Fruit fly (Drosophila melanogaster) whole organism: ENCODE measurements around the gene Eig71Ei.

Source experiments
- CG8478 ChIP-seq: fragments of >200 bp; optimal IDR thresholded peaks from 2 replicates; lab custom pipeline; 2018; ENCODE audit warnings: inconsistent platforms
- Dll ChIP-seq: fragments of >200 bp; optimal IDR thresholded peaks from 2 replicates; lab custom pipeline; 2017
- EcR ChIP-seq, 2 experiments: fragments of >200 bp; optimal IDR thresholded peaks; 2 replicates each; lab custom pipeline; 2017; ENCODE audit warnings: missing biosample characterization in 2 of 2, missing genetic modification characterization in 2 of 2, missing genetic modification reagents in 2 of 2
- pan ChIP-seq: fragments of >200 bp; optimal IDR thresholded peaks from 2 replicates; lab custom pipeline; 2017
- psq ChIP-seq: fragments of >200 bp; optimal IDR thresholded peaks from 2 replicates; lab custom pipeline; 2017
- usp ChIP-seq: fragments of >200 bp; optimal IDR thresholded peaks from 2 replicates; lab custom pipeline; 2017; ENCODE audit warnings: missing biosample characterization, missing genetic modification characterization, mixed read lengths

- TF ChIP-seq Dll (no peak), EcR (GFP tag; optimal IDR thresholded peaks at IDR 0.05; lab: Kevin White, UChicago) (no peak), usp (no peak), CG8478 (lab: Kevin White, UChicago) (no peak), psq (lab: Kevin White, UChicago) (no peak), pan (no peak)
Measured at dm6 chr3L:15692388-15692787, 32.9 kb downstream of the Eig71Ei start.
